Worm (Caenorhabditis elegans) whole organism, L4 larva: Measurements from ENCODE around the gene Y7A5A.5.

Source experiments
- F26F4.8 ChIP-seq: fragments of 200-800 bp; sonication (Bioruptor generic); conservative IDR thresholded peaks from 2 replicates; pipeline ENCODE4 v1.3.6; 2022; ENCODE audit warnings: missing genetic modification characterization, missing compliant biosample characterization
- F44E2.7 ChIP-seq: fragments of 200-800 bp; sonication (Bioruptor generic); IDR thresholded peaks from 2 replicates; pipeline ENCODE4 v2.1.2; 2022; ENCODE audit warnings: missing genetic modification characterization, missing compliant biosample characterization
- F49E8.2 ChIP-seq: sonication (generic microtip); optimal IDR thresholded peaks from 2 replicates; lab custom pipeline; 2016; ENCODE audit warnings: missing compliant biosample characterization, mild to moderate bottlenecking, missing genetic modification characterization, borderline replicate concordance
- T26A8.4 ChIP-seq: fragments of 200-800 bp; sonication (Bioruptor generic); IDR thresholded peaks from 2 replicates; pipeline ENCODE4 v1.3.6; 2022; ENCODE audit warnings: missing genetic modification characterization, missing compliant biosample characterization
- Y105C5A.15 ChIP-seq: fragments of 200-800 bp; sonication (Bioruptor generic); IDR thresholded peaks from 2 replicates; pipeline ENCODE4 v1.3.6; 2022; ENCODE audit warnings: missing genetic modification characterization, missing compliant biosample characterization
- Y5F2A.4 ChIP-seq: fragments of 200-800 bp; sonication (Bioruptor generic); optimal IDR thresholded peaks from 2 replicates; lab custom pipeline; 2018; ENCODE audit warnings: mild to moderate bottlenecking, missing genetic modification characterization, missing compliant biosample characterization
- ZK337.2 ChIP-seq: fragments of 200-800 bp; sonication (Bioruptor generic); IDR thresholded peaks from 2 replicates; pipeline ENCODE4 v1.3.6; 2022; ENCODE audit warnings: missing genetic modification reagents, missing genetic modification characterization, missing compliant biosample characterization
- aha-1 ChIP-seq: fragments of 150-350 bp; peaks from one replicate; lab custom pipeline; 2014; ENCODE audit warnings: missing biosample characterization, missing genetic modification characterization
- ama-1 ChIP-seq: fragments of 150-350 bp; optimal IDR thresholded peaks from 2 replicates; lab custom pipeline; 2014; ENCODE audit warnings: inconsistent platforms, mixed read lengths
- arid-1 ChIP-seq: fragments of 200-800 bp; sonication (Bioruptor generic); conservative IDR thresholded peaks from 2 replicates; pipeline ENCODE4 v1.3.6; 2022; ENCODE audit warnings: missing genetic modification reagents, missing genetic modification characterization, missing compliant biosample characterization
- ceh-44 ChIP-seq: fragments of 200-800 bp; sonication (Bioruptor generic); IDR thresholded peaks from 2 replicates; pipeline ENCODE4 v1.3.6; 2022; ENCODE audit warnings: missing genetic modification reagents, missing genetic modification characterization, missing compliant biosample characterization
- ceh-62 ChIP-seq: sonication (generic microtip); optimal IDR thresholded peaks from 2 replicates; lab custom pipeline; 2017; ENCODE audit warnings: missing biosample characterization, missing genetic modification characterization
- ceh-82 ChIP-seq: sonication (generic microtip); optimal IDR thresholded peaks from 2 replicates; lab custom pipeline; 2017; ENCODE audit warnings: missing biosample characterization, missing genetic modification characterization
- ctbp-1 ChIP-seq: fragments of 200-800 bp; sonication (Bioruptor generic); IDR thresholded peaks from 2 replicates; pipeline ENCODE4 v1.3.6; 2022; ENCODE audit warnings: missing genetic modification reagents, missing genetic modification characterization, missing compliant biosample characterization
- daf-12 ChIP-seq: fragments of 150-350 bp; optimal IDR thresholded peaks from 2 replicates; lab custom pipeline; 2014; ENCODE audit warnings: missing biosample characterization, missing genetic modification reagents, missing genetic modification characterization
- daf-16 ChIP-seq, 3 experiments: sonication (generic microtip); optimal IDR thresholded peaks; 2 replicates each; lab custom pipeline; 2016 to 2017; ENCODE audit warnings: missing genetic modification characterization in 3 of 3, missing genetic modification reagents in 3 of 3, mild to moderate bottlenecking in 2 of 3, missing compliant biosample characterization in 2 of 3, missing biosample characterization in 1 of 3, moderate library complexity in 1 of 3
- daf-19 ChIP-seq: fragments of 200-800 bp; sonication (Bioruptor generic); conservative IDR thresholded peaks from 2 replicates; pipeline ENCODE4 v1.3.6; 2022; ENCODE audit warnings: missing genetic modification characterization, missing compliant biosample characterization
- dmd-8 ChIP-seq: fragments of 200-800 bp; sonication (Bioruptor generic); IDR thresholded peaks from 2 replicates; pipeline ENCODE4 v1.3.6; 2022; ENCODE audit warnings: missing genetic modification characterization, missing compliant biosample characterization
- dmd-9 ChIP-seq: fragments of 200-800 bp; sonication (Bioruptor generic); IDR thresholded peaks from 2 replicates; pipeline ENCODE4 v1.3.6; 2022; ENCODE audit warnings: missing genetic modification reagents, missing genetic modification characterization, missing compliant biosample characterization
- duxl-1 ChIP-seq: sonication (generic microtip); optimal IDR thresholded peaks from 2 replicates; lab custom pipeline; 2016; ENCODE audit warnings: mild to moderate bottlenecking, missing genetic modification characterization, moderate library complexity, missing compliant biosample characterization; ENCODE audit not compliant: poor library complexity
- egl-43 ChIP-seq: fragments of 200-800 bp; sonication (Bioruptor generic); IDR thresholded peaks from 2 replicates; pipeline ENCODE4 v1.3.6; 2022; ENCODE audit warnings: missing genetic modification reagents, missing genetic modification characterization, missing compliant biosample characterization
- fkh-10 ChIP-seq: fragments of 150-350 bp; optimal IDR thresholded peaks from 2 replicates; lab custom pipeline; 2014; ENCODE audit warnings: missing biosample characterization, missing genetic modification reagents, missing genetic modification characterization
- gei-8 ChIP-seq: fragments of 200-800 bp; sonication (Bioruptor generic); optimal IDR thresholded peaks from 2 replicates; lab custom pipeline; 2018; ENCODE audit warnings: mild to moderate bottlenecking, missing genetic modification characterization, missing compliant biosample characterization
- hif-1 ChIP-seq, 2 experiments: sonication (generic microtip); optimal IDR thresholded peaks; 2 replicates each; lab custom pipeline; 2016 to 2017; ENCODE audit warnings: missing compliant biosample characterization in 2 of 2, missing genetic modification characterization in 2 of 2, missing genetic modification reagents in 2 of 2, missing genotype in 2 of 2, mild to moderate bottlenecking in 1 of 2
- hlh-30 ChIP-seq: sonication (generic microtip); optimal IDR thresholded peaks from 2 replicates; lab custom pipeline; 2017; ENCODE audit warnings: antibody characterized with exemption, mild to moderate bottlenecking, missing genetic modification characterization, missing compliant biosample characterization; ENCODE audit not compliant: insufficient read depth
- lim-7 ChIP-seq: fragments of 200-800 bp; sonication (Bioruptor generic); IDR thresholded peaks from 2 replicates; pipeline ENCODE4 v1.3.6; 2022; ENCODE audit warnings: missing genetic modification characterization, missing compliant biosample characterization
- lin-1 ChIP-seq: fragments of 200-800 bp; sonication (Bioruptor generic); IDR thresholded peaks from 2 replicates; pipeline ENCODE4 v1.3.6; 2022; ENCODE audit warnings: missing genetic modification reagents, missing genetic modification characterization, missing compliant biosample characterization
- lin-13 ChIP-seq: fragments of 150-350 bp; optimal IDR thresholded peaks from 2 replicates; lab custom pipeline; 2014; ENCODE audit warnings: missing biosample characterization, missing genetic modification reagents, missing genetic modification characterization
- lin-38 ChIP-seq: fragments of 200-800 bp; sonication (Bioruptor generic); IDR thresholded peaks from 2 replicates; pipeline ENCODE4 v1.3.6; 2022; ENCODE audit warnings: missing genetic modification reagents, missing genetic modification characterization, missing compliant biosample characterization
- lir-3 ChIP-seq: sonication (generic microtip); optimal IDR thresholded peaks from 2 replicates; lab custom pipeline; 2016; ENCODE audit warnings: mild to moderate bottlenecking, missing genetic modification characterization, missing compliant biosample characterization
- lsy-2 ChIP-seq, 2 experiments: fragments of 150-350 bp in 1 of 2; sonication (generic microtip) in 1 of 2; optimal IDR thresholded peaks; 2 replicates each; lab custom pipeline; 2014 to 2017; ENCODE audit warnings: missing biosample characterization in 2 of 2, missing genetic modification characterization in 2 of 2
- madf-9 ChIP-seq: fragments of 200-800 bp; sonication (Bioruptor generic); conservative IDR thresholded peaks from 2 replicates; pipeline ENCODE4 v1.3.6; 2022; ENCODE audit warnings: missing genetic modification reagents, missing genetic modification characterization, missing compliant biosample characterization
- mdl-1 ChIP-seq, 2 experiments: fragments of 150-350 bp in 1 of 2; sonication (generic microtip) in 1 of 2; optimal IDR thresholded peaks; 2 replicates each; lab custom pipeline; 2014 to 2017; ENCODE audit warnings: missing biosample characterization in 2 of 2, missing genetic modification characterization in 2 of 2
- nhr-10 ChIP-seq: fragments of 150-350 bp; optimal IDR thresholded peaks from 2 replicates; lab custom pipeline; 2014; ENCODE audit warnings: missing biosample characterization, missing genetic modification characterization
- nhr-102 ChIP-seq: sonication (generic microtip); optimal IDR thresholded peaks from 2 replicates; lab custom pipeline; 2016; ENCODE audit warnings: mild to moderate bottlenecking, missing genetic modification characterization, moderate library complexity, missing compliant biosample characterization
- nhr-111 ChIP-seq: fragments of 200-800 bp; sonication (Bioruptor generic); optimal IDR thresholded peaks from 2 replicates; lab custom pipeline; 2018; ENCODE audit warnings: mild to moderate bottlenecking, missing genetic modification characterization, missing compliant biosample characterization
- nhr-25 ChIP-seq: sonication (generic microtip); optimal IDR thresholded peaks from 2 replicates; lab custom pipeline; 2017; ENCODE audit warnings: missing genetic modification characterization, mild to moderate bottlenecking, missing compliant biosample characterization, antibody characterized with exemption, moderate library complexity, borderline replicate concordance; ENCODE audit not compliant: insufficient read depth
- nhr-28 ChIP-seq: fragments of 150-350 bp; optimal IDR thresholded peaks from 2 replicates; lab custom pipeline; 2014; ENCODE audit warnings: missing biosample characterization, missing genetic modification characterization
- nhr-48 ChIP-seq: sonication (generic microtip); optimal IDR thresholded peaks from 2 replicates; lab custom pipeline; 2016; ENCODE audit warnings: mild to moderate bottlenecking, missing genetic modification characterization, missing compliant biosample characterization
- nhr-77 ChIP-seq: fragments of 150-350 bp; optimal IDR thresholded peaks from 2 replicates; lab custom pipeline; 2014; ENCODE audit warnings: missing biosample characterization, missing genetic modification characterization
- php-3 ChIP-seq: fragments of 200-800 bp; sonication (Bioruptor generic); IDR thresholded peaks from 2 replicates; pipeline ENCODE4 v1.3.6; 2022; ENCODE audit warnings: missing genetic modification reagents, missing genetic modification characterization, missing compliant biosample characterization
- set-16 ChIP-seq: fragments of 200-800 bp; sonication (Bioruptor generic); IDR thresholded peaks from 2 replicates; pipeline ENCODE4 v1.3.6; 2022; ENCODE audit warnings: missing genetic modification reagents, missing genetic modification characterization, missing compliant biosample characterization
- skn-1 ChIP-seq: fragments of 150-350 bp; optimal IDR thresholded peaks from 2 replicates; lab custom pipeline; 2014; ENCODE audit warnings: missing biosample characterization, missing genetic modification characterization
- snpc-1.2 ChIP-seq: fragments of 200-800 bp; sonication (Bioruptor generic); IDR thresholded peaks from 2 replicates; pipeline ENCODE4 v1.3.6; 2022; ENCODE audit warnings: missing genetic modification reagents, missing genetic modification characterization, missing compliant biosample characterization
- spr-3 ChIP-seq: fragments of 200-800 bp; sonication (Bioruptor generic); optimal IDR thresholded peaks from 2 replicates; lab custom pipeline; 2018; ENCODE audit warnings: mild to moderate bottlenecking, missing genetic modification characterization, missing compliant biosample characterization
- tag-97 ChIP-seq: fragments of 200-800 bp; sonication (Bioruptor generic); IDR thresholded peaks from 2 replicates; pipeline ENCODE4 v1.3.6; 2022; ENCODE audit warnings: missing genetic modification characterization, missing compliant biosample characterization
- unc-62 ChIP-seq, 3 experiments: fragments of 150-350 bp in 1 of 3; sonication (generic microtip); optimal IDR thresholded peaks in 2 of 3; peaks in 1 of 3; 1 replicate in 1 of 3; 2 replicates in 2 of 3; lab custom pipeline; 2014 to 2017; ENCODE audit warnings: missing biosample characterization in 3 of 3, missing genetic modification characterization in 3 of 3, missing genetic modification reagents in 3 of 3, missing genotype in 1 of 3
- vab-7 ChIP-seq: fragments of 200-800 bp; sonication (Bioruptor generic); IDR thresholded peaks from 2 replicates; pipeline ENCODE4 v1.3.6; 2022; ENCODE audit warnings: missing genetic modification reagents, missing genetic modification characterization, missing compliant biosample characterization
- zfp-2 ChIP-seq: sonication (generic microtip); optimal IDR thresholded peaks from 2 replicates; lab custom pipeline; 2016; ENCODE audit warnings: mild to moderate bottlenecking, missing genetic modification characterization, missing compliant biosample characterization
- zip-2 ChIP-seq: fragments of 150-350 bp; optimal IDR thresholded peaks from 2 replicates; lab custom pipeline; 2014; ENCODE audit warnings: missing biosample characterization, missing genetic modification characterization

The Y7A5A.5 gene

DNA sequence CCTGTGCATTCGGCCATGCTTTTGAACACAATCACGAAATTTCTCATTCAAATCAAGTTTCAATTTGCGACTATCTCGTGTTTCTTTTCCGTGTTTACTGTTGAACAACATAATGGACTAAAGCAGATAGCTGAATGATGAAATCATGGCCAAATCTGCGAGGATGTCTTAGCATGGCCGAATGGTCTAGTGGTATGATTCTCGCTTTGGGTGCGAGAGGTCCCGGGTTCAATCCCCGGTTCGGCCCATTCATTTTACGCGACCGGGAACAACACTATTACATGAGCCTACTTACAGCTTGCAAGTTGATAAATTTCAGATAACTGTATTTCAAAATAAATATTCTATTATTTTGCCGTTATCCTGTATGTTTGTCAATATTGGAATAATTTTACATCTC lies 35.4 kb downstream of the Y7A5A.5 start:
- TF ChIP-seq nhr-10 (tag; lab: Kevin White, UChicago) (no peak), daf-12 (tag; lab: Kevin White, UChicago) (no peak), unc-62 (GFP tag; optimal IDR thresholded peaks at IDR 0.05 in 1 of 2; lab: Kevin White, UChicago) (no peak), unc-62 (tag; optimal IDR thresholded peaks at IDR 0.05; lab: Kevin White, UChicago) (no peak), F44E2.7 (GFP tag; lab: Robert Waterston, UW) (no peak), nhr-28 (tag; lab: Kevin White, UChicago) (no peak), Y105C5A.15 (GFP tag; lab: Robert Waterston, UW) (no peak), dmd-9 (GFP tag; lab: Robert Waterston, UW) (no peak), nhr-102 (tag; lab: Kevin White, UChicago) (no peak), T26A8.4 (no peak), Y5F2A.4 (GFP tag; lab: Kevin White, UChicago) (no peak), ZK337.2 (GFP tag; lab: Robert Waterston, UW) (0 out of 2 replicates have a peak, but pooled peaks have one; percentile 40), aha-1 (tag; lab: Kevin White, UChicago) (no peak), nhr-25 (no peak), lim-7 (peak; percentile 44; the same call in 1 of the 2 replicates), egl-43 (GFP tag; lab: Robert Waterston, UW) (peak; percentile 53; the same call in 1 of the 2 replicates), lin-13 (GFP tag; lab: Kevin White, UChicago) (no peak), snpc-1.2 (GFP tag; lab: Robert Waterston, UW) (peak; percentile 56; the same call in 1 of the 2 replicates), ceh-44 (GFP tag; lab: Robert Waterston, UW) (no peak), lir-3 (tag; lab: Kevin White, UChicago) (no peak), lin-1 (GFP tag; lab: Robert Waterston, UW) (0 out of 2 replicates have a peak, but pooled peaks have one; percentile 33), daf-16 (GFP tag; optimal IDR thresholded peaks at IDR 0.05; lab: Kevin White, UChicago) (no peak), daf-16 (tag; optimal IDR thresholded peaks at IDR 0.05; lab: Kevin White, UChicago) (no peak), hif-1 (tag; optimal IDR thresholded peaks at IDR 0.05; lab: Kevin White, UChicago) (no peak), zip-2 (tag; lab: Kevin White, UChicago) (no peak), madf-9 (GFP tag; lab: Robert Waterston, UW) (peak; percentile 18; the same call in 1 of the 2 replicates), lsy-2 (tag; optimal IDR thresholded peaks at IDR 0.05; lab: Kevin White, UChicago) (no peak), mdl-1 (tag; optimal IDR thresholded peaks at IDR 0.05; lab: Kevin White, UChicago) (no peak), vab-7 (GFP tag; lab: Robert Waterston, UW) (0 out of 2 replicates have a peak, but pooled peaks have one; percentile 23), ama-1 (lab: Kevin White, UChicago) (no peak), F26F4.8 (GFP tag; lab: Robert Waterston, UW) (no peak), ctbp-1 (GFP tag; lab: Robert Waterston, UW) (0 out of 2 replicates have a peak, but pooled peaks have one; percentile 14), dmd-8 (GFP tag; lab: Robert Waterston, UW) (no peak), set-16 (GFP tag; lab: Robert Waterston, UW) (no peak), nhr-77 (tag; lab: Kevin White, UChicago) (no peak), php-3 (GFP tag; lab: Robert Waterston, UW) (no peak), F49E8.2 (tag; lab: Kevin White, UChicago) (no peak), tag-97 (no peak), nhr-111 (no peak), skn-1 (tag; lab: Kevin White, UChicago) (no peak), gei-8 (GFP tag; lab: Kevin White, UChicago) (no peak), fkh-10 (GFP tag; lab: Kevin White, UChicago) (no peak), lin-38 (no peak; the same call in 1 of the 2 replicates), daf-19 (GFP tag; lab: Robert Waterston, UW) (no peak), zfp-2 (tag; lab: Kevin White, UChicago) (no peak), nhr-48 (no peak), duxl-1 (tag; lab: Kevin White, UChicago) (no peak), spr-3 (GFP tag; lab: Kevin White, UChicago) (no peak), arid-1 (GFP tag; lab: Robert Waterston, UW) (no peak), ceh-62 (tag; lab: Kevin White, UChicago) (no peak), hlh-30 (tag; lab: Kevin White, UChicago) (no peak), ceh-82 (tag; lab: Kevin White, UChicago) (no peak)
